Fruit fly (Drosophila melanogaster) whole organism, embryonic: ENCODE data around the gene CG6153.

Source experiments
- Bgb ChIP-seq: fragments of 200-800 bp; sonication (Bioruptor generic); IDR thresholded peaks from 2 replicates; pipeline ENCODE4 v1.3.6; 2022; ENCODE audit warnings: missing biosample characterization, missing genetic modification characterization; ENCODE audit not compliant: partially characterized antibody
- CG10431 ChIP-seq: fragments of 200-800 bp; sonication (Bioruptor generic); optimal IDR thresholded peaks from 3 replicates; lab custom pipeline; 2018; ENCODE audit warnings: missing biosample characterization, mild to moderate bottlenecking, missing genetic modification characterization
- CG11560 ChIP-seq: fragments of 200-800 bp; sonication (Bioruptor generic); IDR thresholded peaks from 3 replicates; pipeline ENCODE4 v1.3.6; 2022; ENCODE audit warnings: missing biosample characterization, missing genetic modification characterization
- CG11696 ChIP-seq: fragments of 200-800 bp; sonication (Bioruptor generic); IDR thresholded peaks from 2 replicates; pipeline ENCODE4 v1.3.6; 2022; ENCODE audit warnings: missing biosample characterization, missing genetic modification characterization
- CG13123 ChIP-seq: fragments of 200-800 bp; sonication (Bioruptor generic); optimal IDR thresholded peaks from 2 replicates; lab custom pipeline; 2016; ENCODE audit warnings: missing biosample characterization, missing genetic modification characterization
- CG1602 ChIP-seq: fragments of 200-800 bp; sonication (Bioruptor generic); optimal IDR thresholded peaks from 3 replicates; lab custom pipeline; 2016; ENCODE audit warnings: missing biosample characterization, missing genetic modification characterization
- CG16815 ChIP-seq: fragments of 200-800 bp; sonication (Bioruptor generic); optimal IDR thresholded peaks from 3 replicates; lab custom pipeline; 2017; ENCODE audit warnings: missing biosample characterization, mild to moderate bottlenecking, missing genetic modification characterization
- CG17385 ChIP-seq: fragments of 200-800 bp; sonication (Bioruptor generic); optimal IDR thresholded peaks from 3 replicates; lab custom pipeline; 2018; ENCODE audit warnings: missing biosample characterization, mild to moderate bottlenecking, missing genetic modification characterization
- CG2678 ChIP-seq: fragments of 200-800 bp; sonication (Bioruptor generic); optimal IDR thresholded peaks from 3 replicates; lab custom pipeline; 2019; ENCODE audit warnings: missing biosample characterization, mild to moderate bottlenecking, missing genetic modification characterization, moderate library complexity
- CG5180 ChIP-seq: fragments of 200-800 bp; sonication (Bioruptor generic); optimal IDR thresholded peaks from 3 replicates; lab custom pipeline; 2017; ENCODE audit warnings: missing biosample characterization, missing genetic modification characterization, mild to moderate bottlenecking, moderate library complexity, missing genetic modification reagents
- CG7745 ChIP-seq: fragments of 200-800 bp; sonication (Bioruptor generic); optimal IDR thresholded peaks from 2 replicates; lab custom pipeline; 2018; ENCODE audit warnings: missing biosample characterization, mild to moderate bottlenecking, missing genetic modification characterization, moderate library complexity
- CG9797 ChIP-seq: fragments of 200-800 bp; sonication (Bioruptor generic); optimal IDR thresholded peaks from 3 replicates; lab custom pipeline; 2018; ENCODE audit warnings: missing biosample characterization, mild to moderate bottlenecking, missing genetic modification characterization
- CG9932 ChIP-seq: fragments of 200-800 bp; sonication (Bioruptor generic); IDR thresholded peaks from 2 replicates; pipeline ENCODE4 v1.3.6; 2022; ENCODE audit warnings: missing biosample characterization, missing genetic modification characterization
- D19A ChIP-seq: fragments of 200-800 bp; optimal IDR thresholded peaks from 3 replicates; lab custom pipeline; 2019; ENCODE audit warnings: missing biosample characterization, mild to moderate bottlenecking, missing genetic modification characterization, moderate library complexity
- Gug ChIP-seq: fragments of 200-800 bp; sonication (Bioruptor generic); IDR thresholded peaks from 4 replicates; pipeline ENCODE4 v1.3.6; 2022; ENCODE audit warnings: missing biosample characterization, missing genetic modification characterization
- Hey ChIP-seq: fragments of 200-800 bp; sonication (Bioruptor generic); optimal IDR thresholded peaks from 3 replicates; lab custom pipeline; 2018; ENCODE audit warnings: missing biosample characterization, mild to moderate bottlenecking, missing genetic modification characterization
- HmgD ChIP-seq: fragments of 200-800 bp; sonication (Bioruptor generic); optimal IDR thresholded peaks from 3 replicates; lab custom pipeline; 2016; ENCODE audit warnings: missing biosample characterization, missing genetic modification characterization
- Hr51 ChIP-seq, 2 experiments: fragments of 200-800 bp; sonication (Bioruptor generic); optimal IDR thresholded peaks; 2 replicates in 1 of 2; 3 replicates in 1 of 2; lab custom pipeline; 2016 to 2018; ENCODE audit warnings: missing biosample characterization in 2 of 2, missing genetic modification characterization in 2 of 2, mild to moderate bottlenecking in 1 of 2, moderate library complexity in 1 of 2
- MESR4 ChIP-seq: fragments of 200-800 bp; sonication (Bioruptor generic); optimal IDR thresholded peaks from 2 replicates; lab custom pipeline; 2018; ENCODE audit warnings: missing biosample characterization, mild to moderate bottlenecking, missing genetic modification characterization, moderate library complexity
- MTF-1 ChIP-seq: fragments of 200-800 bp; sonication (Bioruptor generic); optimal IDR thresholded peaks from 2 replicates; lab custom pipeline; 2018; ENCODE audit warnings: missing biosample characterization, mild to moderate bottlenecking, missing genetic modification characterization, borderline replicate concordance
- Nf-YC ChIP-seq: fragments of 200-800 bp; optimal IDR thresholded peaks from 3 replicates; lab custom pipeline; 2019; ENCODE audit warnings: missing biosample characterization, mild to moderate bottlenecking, missing genetic modification characterization, moderate library complexity
- Taf1 ChIP-seq: fragments of 200-800 bp; sonication (Bioruptor generic); IDR thresholded peaks from 2 replicates; pipeline ENCODE4 v1.3.6; 2022; ENCODE audit warnings: missing biosample characterization, missing genetic modification characterization
- Vsx1 ChIP-seq: fragments of 200-800 bp; sonication (Bioruptor generic); optimal IDR thresholded peaks from 2 replicates; lab custom pipeline; 2017; ENCODE audit warnings: missing biosample characterization, mild to moderate bottlenecking, missing genetic modification characterization, missing genetic modification reagents
- ato ChIP-seq: fragments of 200-800 bp; sonication (Bioruptor generic); IDR thresholded peaks from 2 replicates; pipeline ENCODE4 v1.3.6; 2022; ENCODE audit warnings: missing biosample characterization, missing genetic modification characterization; ENCODE audit not compliant: partially characterized antibody
- chinmo ChIP-seq: fragments of 200-800 bp; sonication (Bioruptor generic); IDR thresholded peaks from 4 replicates; pipeline ENCODE4 v1.3.6; 2022; ENCODE audit warnings: missing biosample characterization, missing genetic modification characterization; ENCODE audit not compliant: partially characterized antibody
- ci ChIP-seq: fragments of 200-800 bp; sonication (Bioruptor generic); IDR thresholded peaks from 3 replicates; pipeline ENCODE4 v1.3.6; 2022; ENCODE audit warnings: missing biosample characterization, missing genetic modification characterization
- crc ChIP-seq: fragments of 200-800 bp; sonication (Bioruptor generic); optimal IDR thresholded peaks from 2 replicates; lab custom pipeline; 2016; ENCODE audit warnings: missing biosample characterization, missing genetic modification characterization
- croc ChIP-seq: fragments of 200-800 bp; sonication (Bioruptor generic); conservative IDR thresholded peaks from 3 replicates; pipeline ENCODE4 v1.3.6; 2022; ENCODE audit warnings: missing biosample characterization, missing genetic modification characterization
- da ChIP-seq: fragments of 200-800 bp; sonication (Bioruptor generic); optimal IDR thresholded peaks from 2 replicates; lab custom pipeline; 2016; ENCODE audit warnings: missing biosample characterization, missing genetic modification characterization
- dysf ChIP-seq: fragments of 200-800 bp; sonication (Bioruptor generic); IDR thresholded peaks from 3 replicates; pipeline ENCODE4 v1.3.6; 2022; ENCODE audit warnings: missing biosample characterization, missing genetic modification characterization
- esg ChIP-seq: fragments of 200-800 bp; sonication (Bioruptor generic); conservative IDR thresholded peaks from 2 replicates; pipeline ENCODE4 v1.3.6; 2022; ENCODE audit warnings: missing biosample characterization, missing genetic modification characterization
- fd64A ChIP-seq: fragments of 200-800 bp; sonication (Bioruptor generic); optimal IDR thresholded peaks from 3 replicates; lab custom pipeline; 2018; ENCODE audit warnings: missing biosample characterization, mild to moderate bottlenecking, missing genetic modification characterization
- grau ChIP-seq: fragments of 200-800 bp; optimal IDR thresholded peaks from 3 replicates; lab custom pipeline; 2019; ENCODE audit warnings: missing biosample characterization, mild to moderate bottlenecking, missing genetic modification characterization, moderate library complexity
- jing ChIP-seq: fragments of 200-800 bp; sonication (Bioruptor generic); optimal IDR thresholded peaks from 2 replicates; lab custom pipeline; 2018; ENCODE audit warnings: missing biosample characterization, mild to moderate bottlenecking, missing genetic modification characterization
- ken ChIP-seq: fragments of 200-800 bp; sonication (Bioruptor generic); IDR thresholded peaks from 3 replicates; pipeline ENCODE4 v1.3.6; 2022; ENCODE audit warnings: missing biosample characterization, missing genetic modification characterization
- knrl ChIP-seq: fragments of 200-800 bp; sonication (Bioruptor generic); IDR thresholded peaks from 3 replicates; pipeline ENCODE4 v1.3.6; 2022; ENCODE audit warnings: missing biosample characterization, missing genetic modification characterization; ENCODE audit not compliant: partially characterized antibody
- maf-S ChIP-seq: fragments of 200-800 bp; sonication (Bioruptor generic); optimal IDR thresholded peaks from 2 replicates; lab custom pipeline; 2016; ENCODE audit warnings: missing biosample characterization, missing genetic modification characterization
- pum ChIP-seq: fragments of 200-800 bp; sonication (Bioruptor generic); optimal IDR thresholded peaks from 2 replicates; lab custom pipeline; 2016; ENCODE audit warnings: missing biosample characterization, missing genetic modification characterization
- sens ChIP-seq: fragments of 200-800 bp; sonication (Bioruptor generic); peaks from one replicate; lab custom pipeline; 2016; ENCODE audit warnings: missing biosample characterization, missing genetic modification characterization
- sim ChIP-seq: fragments of 200-800 bp; sonication (Bioruptor generic); IDR thresholded peaks from 2 replicates; pipeline ENCODE4 v1.3.6; 2022; ENCODE audit warnings: missing biosample characterization, missing genetic modification characterization
- sisA ChIP-seq: fragments of 200-800 bp; sonication (Bioruptor generic); IDR thresholded peaks from 2 replicates; pipeline ENCODE4 v1.3.6; 2022; ENCODE audit warnings: missing biosample characterization, missing genetic modification characterization
- so ChIP-seq: fragments of 200-800 bp; sonication (Bioruptor generic); IDR thresholded peaks from 3 replicates; pipeline ENCODE4 v1.3.6; 2022; ENCODE audit warnings: missing biosample characterization, missing genetic modification characterization
- tna ChIP-seq: fragments of 200-800 bp; sonication (Bioruptor generic); IDR thresholded peaks from 2 replicates; pipeline ENCODE4 v1.3.6; 2022; ENCODE audit warnings: missing biosample characterization, missing genetic modification characterization; ENCODE audit not compliant: partially characterized antibody
- vnd ChIP-seq: fragments of 200-800 bp; sonication (Bioruptor generic); IDR thresholded peaks from 3 replicates; pipeline ENCODE4 v1.3.6; 2022; ENCODE audit warnings: missing biosample characterization, missing genetic modification characterization; ENCODE audit not compliant: partially characterized antibody
- yki ChIP-seq: fragments of >200 bp; optimal IDR thresholded peaks from 3 replicates; lab custom pipeline; 2018
- zfh2 ChIP-seq: fragments of 200-800 bp; sonication (Bioruptor generic); optimal IDR thresholded peaks from 2 replicates; lab custom pipeline; 2016; ENCODE audit warnings: missing biosample characterization, missing genetic modification characterization

CG6153 gene

dm6 chr2L:12720430-12721396 lies 27.9 kb downstream of the CG6153 start (continued):
- TF ChIP-seq pum (GFP tag; lab: Kevin White, UChicago) (peak; percentile 17), CG13123 (GFP tag; lab: Kevin White, UChicago) (no peak), HmgD (GFP tag; lab: Kevin White, UChicago) (no peak), Nf-YC (tag; lab: Kevin White, UChicago) (peak; percentile 54), knrl (GFP tag; lab: Robert Waterston, UW) (no peak), crc (peak; percentile 15), CG5180 (GFP tag; lab: Kevin White, UChicago) (peak; percentile 48), dysf (GFP tag; lab: Robert Waterston, UW) (peak; percentile 58; the same call in 2 of the 3 replicates), CG7745 (tag; lab: Kevin White, UChicago) (no peak), sisA (GFP tag; lab: Robert Waterston, UW) (peak; percentile 50; the same call in 1 of the 2 replicates), CG17385 (no peak), Hey (tag; lab: Kevin White, UChicago) (peak; percentile 89), Vsx1 (GFP tag; lab: Kevin White, UChicago) (no peak), vnd (no peak), CG16815 (GFP tag; lab: Kevin White, UChicago) (no peak), Taf1 (GFP tag; lab: Robert Waterston, UW) (peak; percentile 32; the same call in 1 of the 2 replicates), esg (GFP tag; lab: Robert Waterston, UW) (no peak), tna (GFP tag; lab: Robert Waterston, UW) (no peak), zfh2 (GFP tag; lab: Kevin White, UChicago) (peak; percentile 21), ken (GFP tag; lab: Robert Waterston, UW) (no peak), Hr51 (GFP tag; optimal IDR thresholded peaks at IDR 0.05; lab: Kevin White, UChicago) (peak in 1 of 2 experiments; percentile 49), CG11696 (GFP tag; lab: Robert Waterston, UW) (0 out of 2 replicates have a peak, but pooled peaks have one; percentile 31), CG9932 (GFP tag; lab: Robert Waterston, UW) (peak; percentile 55), Gug (GFP tag; lab: Robert Waterston, UW) (peak; percentile 67; the same call in 3 of the 4 replicates), sens (GFP tag; lab: Kevin White, UChicago) (peak; percentile 52), fd64A (GFP tag; lab: Kevin White, UChicago) (no peak), ato (GFP tag; lab: Robert Waterston, UW) (no peak), yki (lab: Kevin White, UChicago) (no peak), Bgb (GFP tag; lab: Robert Waterston, UW) (peak; percentile 29; the same call in 1 of the 2 replicates), CG9797 (no peak), maf-S (GFP tag; lab: Kevin White, UChicago) (no peak)

dm6 chr2L:12721794-12722315 lies 29.1 kb downstream of the CG6153 start, which contains the start of gene Pih1D1:
Gene Pih1D1 (minus strand): TSS chr2L:12721843.
- TF ChIP-seq so (GFP tag; lab: Robert Waterston, UW) = peak; percentile 94
- TF ChIP-seq ci = peak; percentile 90
- peak; percentile 97 for TF ChIP-seq CG1602 (GFP tag; lab: Kevin White, UChicago)
- peak; percentile 89 for TF ChIP-seq CG11560 (tag; lab: Robert Waterston, UW)
- peak; percentile 89 for TF ChIP-seq CG13123 (GFP tag; lab: Kevin White, UChicago)
- TF ChIP-seq MESR4 (GFP tag; lab: Kevin White, UChicago) = no peak
- TF ChIP-seq chinmo (GFP tag; lab: Robert Waterston, UW) = no peak
- peak; percentile 88 for TF ChIP-seq jing (GFP tag; lab: Kevin White, UChicago)
- TF ChIP-seq da = peak; percentile 80
- TF ChIP-seq sim (GFP tag; lab: Robert Waterston, UW) = peak; percentile 89
- peak; percentile 95 for TF ChIP-seq grau (tag; lab: Kevin White, UChicago)
- TF ChIP-seq croc (GFP tag; lab: Robert Waterston, UW) = peak; percentile 96
- no peak for TF ChIP-seq Nf-YC (tag; lab: Kevin White, UChicago)
- peak; percentile 98 for TF ChIP-seq dysf (GFP tag; lab: Robert Waterston, UW)
- peak; percentile 97 for TF ChIP-seq CG2678
- peak; percentile 57 for TF ChIP-seq MTF-1 (GFP tag; lab: Kevin White, UChicago)
- TF ChIP-seq D19A (tag; lab: Kevin White, UChicago) = peak; percentile 91
- no peak for TF ChIP-seq CG10431
